Worm (Caenorhabditis elegans) whole organism, midembryonic: ENCODE measurements around the gene acy-3.

Experiments used
- T22C8.4 ChIP-seq: fragments of 200-800 bp; sonication (Bioruptor generic); IDR thresholded peaks from 2 replicates; pipeline ENCODE4 v1.3.6; 2022; ENCODE audit warnings: missing genetic modification characterization, missing compliant biosample characterization
- cog-1 ChIP-seq: sonication (generic microtip); optimal IDR thresholded peaks from 2 replicates; lab custom pipeline; 2016; ENCODE audit warnings: missing genetic modification characterization, missing compliant biosample characterization
- flt-1 ChIP-seq: fragments of 200-800 bp; sonication (Bioruptor generic); IDR thresholded peaks from 2 replicates; pipeline ENCODE4 v1.3.6; 2022; ENCODE audit warnings: missing genetic modification characterization, missing compliant biosample characterization
- klf-2 ChIP-seq: fragments of 200-800 bp; sonication (Bioruptor generic); conservative IDR thresholded peaks from 2 replicates; pipeline ENCODE4 v1.3.6; 2022; ENCODE audit warnings: missing genetic modification reagents, missing genetic modification characterization, missing compliant biosample characterization
- med-1 ChIP-seq: sonication (generic microtip); optimal IDR thresholded peaks from 2 replicates; lab custom pipeline; 2017; ENCODE audit warnings: missing genetic modification characterization, mild to moderate bottlenecking, missing compliant biosample characterization, antibody characterized with exemption, missing genetic modification reagents; ENCODE audit not compliant: insufficient read depth
- ref-1 ChIP-seq: fragments of 200-800 bp; sonication (Bioruptor generic); conservative IDR thresholded peaks from 2 replicates; pipeline ENCODE4 v1.3.6; 2022; ENCODE audit warnings: missing genetic modification reagents, missing genetic modification characterization, missing compliant biosample characterization
- tab-1 ChIP-seq: fragments of 200-800 bp; sonication (Bioruptor generic); IDR thresholded peaks from 2 replicates; pipeline ENCODE4 v1.3.6; 2022; ENCODE audit warnings: missing genetic modification characterization, missing compliant biosample characterization
- ztf-23 ChIP-seq: fragments of 200-800 bp; sonication (Bioruptor generic); IDR thresholded peaks from 2 replicates; pipeline ENCODE4 v1.3.6; 2022; ENCODE audit warnings: missing genetic modification reagents, missing genetic modification characterization, missing compliant biosample characterization
- ztf-29 ChIP-seq: fragments of 200-800 bp; sonication (Bioruptor generic); IDR thresholded peaks from 2 replicates; pipeline ENCODE4 v1.3.6; 2022; ENCODE audit warnings: missing genetic modification reagents, missing genetic modification characterization, missing compliant biosample characterization

Gene acy-3

ce11 chrIII:3745138-3745537 is 41.1 kb downstream of the acy-3 start, which contains the start of gene lin-48:
lin-48 (plus strand) TSS chrIII:3745438.
- TF ChIP-seq ref-1, result 0 out of 2 replicates have a peak, but pooled peaks have one; percentile 2
- TF ChIP-seq klf-2, result no peak
- no peak for TF ChIP-seq T22C8.4 (GFP tag; lab: Robert Waterston, UW)
- TF ChIP-seq cog-1, result no peak
- TF ChIP-seq tab-1, result no peak

ce11 chrIII:3743367-3743766 is 42.9 kb downstream of the acy-3 start:
- TF ChIP-seq ref-1 (no peak), med-1 (GFP tag; lab: Kevin White, UChicago) (no peak), ztf-29 (no peak), flt-1 (GFP tag; lab: Robert Waterston, UW) (no peak), T22C8.4 (GFP tag; lab: Robert Waterston, UW) (no peak), tab-1 (no peak), cog-1 (no peak), ztf-23 (GFP tag; lab: Robert Waterston, UW) (no peak), klf-2 (no peak)

- TF ChIP-seq flt-1 (GFP tag; lab: Robert Waterston, UW) (no peak), ref-1 (no peak), tab-1 (no peak), ztf-29 (no peak), ztf-23 (GFP tag; lab: Robert Waterston, UW) (no peak), klf-2 (no peak), T22C8.4 (GFP tag; lab: Robert Waterston, UW) (no peak), cog-1 (no peak), med-1 (GFP tag; lab: Kevin White, UChicago) (no peak)
Measured at ce11 chrIII:3742090-3742489, 44.2 kb downstream of the acy-3 start.

- TF ChIP-seq med-1 (GFP tag; lab: Kevin White, UChicago) (no peak), T22C8.4 (GFP tag; lab: Robert Waterston, UW) (no peak), ztf-23 (GFP tag; lab: Robert Waterston, UW) (no peak), cog-1 (no peak), ref-1 (no peak), ztf-29 (no peak), flt-1 (GFP tag; lab: Robert Waterston, UW) (no peak), tab-1 (no peak), klf-2 (no peak)
Measured at ce11 chrIII:3738331-3738730, 47.9 kb downstream of the acy-3 start.

- no peak for TF ChIP-seq cog-1
- no peak for TF ChIP-seq ztf-29
- no peak for TF ChIP-seq flt-1 (GFP tag; lab: Robert Waterston, UW)
- no peak for TF ChIP-seq klf-2
- no peak for TF ChIP-seq tab-1
- no peak for TF ChIP-seq med-1 (GFP tag; lab: Kevin White, UChicago)
- no peak for TF ChIP-seq ztf-23 (GFP tag; lab: Robert Waterston, UW)
- TF ChIP-seq ref-1, result no peak
- no peak for TF ChIP-seq T22C8.4 (GFP tag; lab: Robert Waterston, UW)
Measured at ce11 chrIII:3737742-3738141, 48.5 kb downstream of the acy-3 start.

ce11 chrIII:3736302-3736701 is 50.0 kb downstream of the acy-3 start, which contains the start of gene F34D10.4:
F34D10.4 (plus strand) TSS chrIII:3736602.
- TF ChIP-seq flt-1 (GFP tag; lab: Robert Waterston, UW), result no peak
- TF ChIP-seq ztf-23 (GFP tag; lab: Robert Waterston, UW), result no peak
- no peak for TF ChIP-seq med-1 (GFP tag; lab: Kevin White, UChicago)
- TF ChIP-seq cog-1, result no peak
- TF ChIP-seq tab-1, result no peak
- TF ChIP-seq T22C8.4 (GFP tag; lab: Robert Waterston, UW), result no peak
- TF ChIP-seq klf-2, result no peak
- TF ChIP-seq ztf-29, result no peak
- no peak for TF ChIP-seq ref-1

- TF ChIP-seq T22C8.4 (GFP tag; lab: Robert Waterston, UW), result no peak
- TF ChIP-seq ztf-29, result no peak
- no peak for TF ChIP-seq tab-1
- no peak for TF ChIP-seq flt-1 (GFP tag; lab: Robert Waterston, UW)
- no peak for TF ChIP-seq klf-2
- no peak for TF ChIP-seq cog-1
- TF ChIP-seq med-1 (GFP tag; lab: Kevin White, UChicago), result no peak
- TF ChIP-seq ztf-23 (GFP tag; lab: Robert Waterston, UW), result no peak
- TF ChIP-seq ref-1, result no peak
Measured at ce11 chrIII:3735509-3736255, 50.6 kb downstream of the acy-3 start.

ce11 chrIII:3734990-3735389 is 51.3 kb downstream of the acy-3 start, which contains the start of gene evl-18:
evl-18 (minus strand) TSS chrIII:3735039.
- TF ChIP-seq ztf-29, result no peak
- TF ChIP-seq ref-1, result no peak
- TF ChIP-seq flt-1 (GFP tag; lab: Robert Waterston, UW), result no peak
- no peak for TF ChIP-seq cog-1
- TF ChIP-seq ztf-23 (GFP tag; lab: Robert Waterston, UW), result no peak
- no peak for TF ChIP-seq T22C8.4 (GFP tag; lab: Robert Waterston, UW)

ce11 chrIII:3734007-3734406 is 52.3 kb downstream of the acy-3 start, which contains the start of gene F34D10.3:
F34D10.3 (plus strand) TSS chrIII:3734255.
- TF ChIP-seq ztf-29, result no peak
- TF ChIP-seq T22C8.4 (GFP tag; lab: Robert Waterston, UW), result no peak
- TF ChIP-seq cog-1, result no peak
- no peak for TF ChIP-seq klf-2
- no peak for TF ChIP-seq tab-1
- no peak for TF ChIP-seq ref-1
- TF ChIP-seq ztf-23 (GFP tag; lab: Robert Waterston, UW), result no peak
- no peak for TF ChIP-seq flt-1 (GFP tag; lab: Robert Waterston, UW)
- no peak for TF ChIP-seq med-1 (GFP tag; lab: Kevin White, UChicago)

- TF ChIP-seq tab-1 (no peak), T22C8.4 (GFP tag; lab: Robert Waterston, UW) (no peak), ztf-23 (GFP tag; lab: Robert Waterston, UW) (no peak), flt-1 (GFP tag; lab: Robert Waterston, UW) (no peak), ztf-29 (no peak)
Measured at ce11 chrIII:3730475-3730874, 55.8 kb downstream of the acy-3 start, which contains the start of gene F34D10.8. F34D10.8 (plus strand) TSS chrIII:3730775.
